Worm (Caenorhabditis elegans): ENCODE measurements around the gene F49C5.16.

DNA sequence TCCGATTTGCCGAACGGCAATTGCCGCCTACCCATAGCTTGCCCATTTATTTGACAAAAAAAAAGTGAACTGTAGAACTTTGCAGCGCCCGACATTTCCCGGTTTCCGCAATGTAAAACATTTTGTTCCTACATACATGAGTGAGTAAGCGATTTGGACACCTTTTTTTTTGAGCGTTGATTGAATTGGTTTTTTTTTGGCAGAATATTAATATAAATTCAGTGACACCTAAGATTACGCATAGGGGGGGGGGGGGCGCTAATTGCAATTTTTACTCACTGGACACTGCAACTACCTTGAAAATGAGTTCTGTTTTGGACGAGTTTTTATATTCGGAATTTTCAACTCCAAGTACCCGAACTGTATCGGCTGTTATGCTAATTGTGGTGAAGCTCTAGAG is 22.1 kb upstream of the F49C5.16 start, which contains the start of gene srx-118:
- TF ChIP-seq him-1 (tag; optimal IDR thresholded peaks at IDR 0.05) (no peak), dao-5 (tag; optimal IDR thresholded peaks at IDR 0.05) (no peak), W03F9.2 (tag; optimal IDR thresholded peaks at IDR 0.05) (no peak)

Data from whole organism, L4/young adult.